Fruit fly (Drosophila melanogaster) whole organism, adult: ENCODE data around the gene CG43072.

Experiments
- CG11617 ChIP-seq: fragments of 200-800 bp; sonication (Bioruptor generic); optimal IDR thresholded peaks from 2 replicates; lab custom pipeline; 2017; ENCODE audit warnings: mild to moderate bottlenecking, missing biosample characterization, missing genetic modification reagents, missing genetic modification characterization
- CG12768 ChIP-seq: fragments of 200-800 bp; sonication (Bioruptor generic); optimal IDR thresholded peaks from 2 replicates; lab custom pipeline; 2017; ENCODE audit warnings: missing biosample characterization, missing genetic modification characterization, mild to moderate bottlenecking, moderate library complexity, missing genetic modification reagents
- CG14711 ChIP-seq: fragments of 200-800 bp; sonication (Bioruptor generic); optimal IDR thresholded peaks from 2 replicates; lab custom pipeline; 2018; ENCODE audit warnings: missing biosample characterization, mild to moderate bottlenecking, missing genetic modification characterization, moderate library complexity
- CG1620 ChIP-seq: fragments of 200-800 bp; sonication (Bioruptor generic); optimal IDR thresholded peaks from 2 replicates; lab custom pipeline; 2016; ENCODE audit warnings: missing biosample characterization, missing genetic modification characterization
- CG33017 ChIP-seq: fragments of 200-800 bp; sonication (Bioruptor generic); optimal IDR thresholded peaks from 2 replicates; lab custom pipeline; 2018; ENCODE audit warnings: missing biosample characterization, mild to moderate bottlenecking, missing genetic modification characterization, moderate library complexity
- CG5204 ChIP-seq: fragments of 200-800 bp; sonication (Bioruptor generic); optimal IDR thresholded peaks from 2 replicates; lab custom pipeline; 2016; ENCODE audit warnings: missing biosample characterization, missing genetic modification characterization
- CG7045 ChIP-seq: fragments of 200-800 bp; sonication (Bioruptor generic); optimal IDR thresholded peaks from 2 replicates; lab custom pipeline; 2017; ENCODE audit warnings: missing biosample characterization, mild to moderate bottlenecking, missing genetic modification characterization
- CG7101 ChIP-seq: fragments of 200-800 bp; sonication (Bioruptor generic); optimal IDR thresholded peaks from 2 replicates; lab custom pipeline; 2018; ENCODE audit warnings: missing biosample characterization, mild to moderate bottlenecking, missing genetic modification characterization, moderate library complexity
- Clk ChIP-seq: fragments of 200-800 bp; sonication (Bioruptor generic); optimal IDR thresholded peaks from 2 replicates; lab custom pipeline; 2017; ENCODE audit warnings: missing biosample characterization, missing genetic modification characterization
- Crg-1 ChIP-seq: fragments of 200-800 bp; sonication (Bioruptor generic); optimal IDR thresholded peaks from 2 replicates; lab custom pipeline; 2016; ENCODE audit warnings: missing biosample characterization, missing genetic modification characterization
- Hr96 ChIP-seq: fragments of 200-800 bp; sonication (Bioruptor generic); optimal IDR thresholded peaks from 2 replicates; lab custom pipeline; 2016; ENCODE audit warnings: missing biosample characterization, missing genetic modification characterization
- Mnt ChIP-seq: fragments of 200-800 bp; sonication (Bioruptor generic); optimal IDR thresholded peaks from 2 replicates; lab custom pipeline; 2016; ENCODE audit warnings: missing biosample characterization, mild to moderate bottlenecking, missing genetic modification characterization
- bab1 ChIP-seq: fragments of 200-800 bp; sonication (Bioruptor generic); optimal IDR thresholded peaks from 3 replicates; lab custom pipeline; 2019; ENCODE audit warnings: missing biosample characterization, mild to moderate bottlenecking, missing genetic modification characterization, moderate library complexity
- cic ChIP-seq: fragments of 200-800 bp; sonication (Bioruptor generic); optimal IDR thresholded peaks from 2 replicates; lab custom pipeline; 2017; ENCODE audit warnings: missing biosample characterization, mild to moderate bottlenecking, missing genetic modification characterization, moderate library complexity
- cnc ChIP-seq, 2 experiments: fragments of >200 bp; optimal IDR thresholded peaks; 2 replicates each; lab custom pipeline; 2017
- kay ChIP-seq: fragments of 200-800 bp; sonication (Bioruptor generic); peaks from one replicate; lab custom pipeline; 2016; ENCODE audit warnings: missing biosample characterization, missing genetic modification characterization, borderline replicate concordance
- ovo ChIP-seq: fragments of 200-800 bp; sonication (Bioruptor generic); optimal IDR thresholded peaks from 2 replicates; lab custom pipeline; 2016; ENCODE audit warnings: missing biosample characterization, missing genetic modification characterization
- pad ChIP-seq: fragments of 200-800 bp; sonication (Bioruptor generic); optimal IDR thresholded peaks from 3 replicates; lab custom pipeline; 2017; ENCODE audit warnings: missing biosample characterization, missing genetic modification characterization, mild to moderate bottlenecking, moderate library complexity, missing genetic modification reagents
- tj ChIP-seq: fragments of 200-800 bp; sonication (Bioruptor generic); optimal IDR thresholded peaks from 3 replicates; lab custom pipeline; 2017; ENCODE audit warnings: missing biosample characterization, mild to moderate bottlenecking, missing genetic modification characterization, moderate library complexity
- toe ChIP-seq: fragments of 200-800 bp; sonication (Bioruptor generic); optimal IDR thresholded peaks from 2 replicates; lab custom pipeline; 2016; ENCODE audit warnings: missing biosample characterization, missing genetic modification characterization

Gene CG43072

DNA sequence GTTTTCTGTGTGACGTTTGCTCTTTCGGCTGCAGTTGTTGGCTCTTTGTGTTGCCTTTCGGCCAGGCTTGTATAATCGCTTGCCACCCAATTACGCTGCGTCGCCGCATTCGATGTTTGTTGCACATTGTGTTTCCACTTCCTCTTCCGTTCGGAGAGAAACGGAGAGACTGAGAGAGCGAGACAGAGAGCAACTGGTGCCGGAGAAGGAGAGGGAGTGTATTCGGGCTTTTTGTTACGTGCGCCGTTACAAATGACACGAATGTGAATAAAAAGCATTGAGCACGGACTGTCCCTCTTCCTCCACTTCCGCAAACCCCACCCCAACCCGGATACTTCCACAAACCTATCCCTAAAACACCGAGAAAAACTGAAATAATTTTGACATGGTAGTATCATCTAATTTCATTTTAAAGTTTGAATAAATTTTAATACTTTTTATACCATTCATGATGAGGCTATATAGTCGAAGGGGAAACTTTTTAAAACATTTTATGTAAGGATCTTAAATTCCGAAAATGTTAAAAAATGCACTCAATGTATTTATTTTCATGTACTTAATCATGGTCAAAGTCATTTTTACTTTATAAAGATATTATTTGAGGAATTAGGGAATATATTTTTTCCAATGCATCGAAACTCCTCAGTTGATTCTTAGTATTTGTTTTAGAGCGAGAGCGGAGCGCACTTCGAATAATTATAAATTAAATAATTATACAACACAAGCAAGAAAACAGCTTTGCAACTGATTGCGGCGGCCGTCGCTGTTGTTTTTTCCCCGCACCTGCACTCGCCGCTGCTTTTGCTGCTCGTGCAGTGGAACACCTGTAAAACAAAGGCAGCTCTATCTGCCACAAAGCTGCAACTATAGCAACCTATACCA is 5.2 kb upstream of the CG43072 start:
- TF ChIP-seq kay (GFP tag; lab: Kevin White, UChicago) (peak; percentile 55), bab1 (peak; percentile 17), CG5204 (GFP tag; lab: Kevin White, UChicago) (no peak), pad (GFP tag; lab: Kevin White, UChicago) (peak; percentile 3), ovo (GFP tag; lab: Kevin White, UChicago) (no peak), CG7101 (tag; lab: Kevin White, UChicago) (peak; percentile 27), Hr96 (no peak), Mnt (GFP tag; lab: Kevin White, UChicago) (no peak), CG11617 (GFP tag; lab: Kevin White, UChicago) (peak; percentile 23), cic (GFP tag; lab: Kevin White, UChicago) (no peak), Clk (no peak), CG14711 (tag; lab: Kevin White, UChicago) (peak; percentile 44), CG33017 (tag; lab: Kevin White, UChicago) (peak; percentile 22), CG7045 (GFP tag; lab: Kevin White, UChicago) (peak; percentile 13), CG12768 (GFP tag; lab: Kevin White, UChicago) (peak; percentile 5)

DNA sequence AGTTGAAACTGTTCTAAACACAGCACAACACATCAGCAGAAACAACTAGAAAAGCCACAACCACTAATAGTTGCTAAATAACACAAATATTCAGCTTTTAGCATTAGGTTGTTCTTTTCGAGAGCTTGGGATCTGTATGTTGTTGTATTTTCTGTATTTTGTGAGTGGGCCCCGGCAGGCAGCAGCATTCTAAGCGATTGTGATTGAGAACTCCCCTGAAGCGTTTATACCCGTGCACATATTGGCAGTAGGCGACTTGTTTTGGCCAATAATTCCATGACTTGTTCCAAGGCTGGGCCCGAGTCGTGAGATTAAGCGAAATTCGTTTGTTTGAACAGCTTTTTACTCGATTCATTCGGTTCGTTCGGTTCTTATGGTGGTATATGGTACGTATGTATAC is 3.7 kb upstream of the CG43072 start:
- TF ChIP-seq cnc (optimal IDR thresholded peaks at IDR 0.05; lab: Kevin White, UChicago) (no peak), CG7045 (GFP tag; lab: Kevin White, UChicago) (no peak), CG12768 (GFP tag; lab: Kevin White, UChicago) (no peak), ovo (GFP tag; lab: Kevin White, UChicago) (no peak), bab1 (no peak), CG5204 (GFP tag; lab: Kevin White, UChicago) (no peak), CG7101 (tag; lab: Kevin White, UChicago) (no peak), Crg-1 (GFP tag; lab: Kevin White, UChicago) (no peak)

DNA sequence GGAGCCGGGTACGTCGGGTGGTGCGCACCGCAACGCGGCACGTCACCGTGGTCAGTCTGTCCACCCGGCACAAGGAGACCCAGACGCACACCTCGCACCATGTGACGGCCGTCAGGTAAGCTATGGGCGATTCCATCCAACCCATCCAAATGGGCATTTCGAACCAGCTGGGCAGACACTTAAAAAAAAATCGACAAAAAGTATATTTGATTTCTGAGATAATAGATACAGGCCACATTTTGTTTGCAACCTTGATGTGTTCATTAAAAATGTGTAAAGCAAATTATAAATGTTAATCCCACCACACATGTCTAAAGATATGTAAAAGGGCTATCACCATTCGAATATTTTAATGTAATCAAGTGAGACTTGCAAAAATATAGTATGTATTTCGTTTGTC is 1.1 kb upstream of the CG43072 start:
- TF ChIP-seq CG5204 (GFP tag; lab: Kevin White, UChicago) = no peak
- TF ChIP-seq toe = no peak
- no peak for TF ChIP-seq CG12768 (GFP tag; lab: Kevin White, UChicago)
- no peak for TF ChIP-seq cnc (optimal IDR thresholded peaks at IDR 0.05; lab: Kevin White, UChicago)
- TF ChIP-seq CG7101 (tag; lab: Kevin White, UChicago) = no peak
- TF ChIP-seq pad (GFP tag; lab: Kevin White, UChicago) = no peak
- no peak for TF ChIP-seq ovo (GFP tag; lab: Kevin White, UChicago)
- no peak for TF ChIP-seq Hr96
- no peak for TF ChIP-seq bab1

DNA sequence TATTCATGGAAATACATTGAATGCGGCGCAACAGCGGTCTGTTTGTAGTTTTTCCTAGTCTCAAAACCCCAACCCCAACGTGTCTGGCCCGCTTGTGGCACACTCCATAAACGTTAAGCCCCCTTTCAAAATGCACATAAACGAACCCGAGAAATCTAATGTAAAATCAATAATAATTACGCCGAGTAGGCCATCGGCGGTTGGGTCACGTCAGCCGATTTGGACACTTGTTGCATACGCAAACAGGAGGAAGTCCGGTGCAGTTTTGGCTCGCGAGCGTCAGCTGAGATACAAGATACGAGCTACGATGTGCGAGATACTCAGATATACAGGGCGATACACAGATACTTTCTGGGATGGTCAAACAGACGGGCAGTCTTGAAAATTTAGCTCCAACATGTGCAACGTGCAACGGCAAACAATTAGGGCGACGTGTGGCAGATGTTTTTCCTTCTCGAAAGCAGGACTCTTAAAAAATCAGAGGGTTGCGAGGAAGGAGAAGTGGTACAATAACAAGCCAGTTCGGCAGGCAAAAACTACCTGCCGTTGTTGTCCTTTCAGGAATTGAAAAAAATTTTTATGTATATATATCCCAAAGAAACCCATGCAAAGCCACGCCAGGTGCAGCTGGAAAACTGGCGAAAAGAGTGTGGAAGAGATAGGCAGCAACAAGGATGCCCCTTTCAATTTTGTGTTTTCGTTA is 709 bp downstream of the CG43072 start:
- TF ChIP-seq pad (GFP tag; lab: Kevin White, UChicago) (no peak), CG33017 (tag; lab: Kevin White, UChicago) (no peak), Clk (no peak), Hr96 (no peak), ovo (GFP tag; lab: Kevin White, UChicago) (no peak), CG7045 (GFP tag; lab: Kevin White, UChicago) (no peak), CG14711 (tag; lab: Kevin White, UChicago) (no peak), CG1620 (GFP tag; lab: Kevin White, UChicago) (no peak), cnc (optimal IDR thresholded peaks at IDR 0.05; lab: Kevin White, UChicago) (no peak), toe (no peak), bab1 (no peak)

DNA sequence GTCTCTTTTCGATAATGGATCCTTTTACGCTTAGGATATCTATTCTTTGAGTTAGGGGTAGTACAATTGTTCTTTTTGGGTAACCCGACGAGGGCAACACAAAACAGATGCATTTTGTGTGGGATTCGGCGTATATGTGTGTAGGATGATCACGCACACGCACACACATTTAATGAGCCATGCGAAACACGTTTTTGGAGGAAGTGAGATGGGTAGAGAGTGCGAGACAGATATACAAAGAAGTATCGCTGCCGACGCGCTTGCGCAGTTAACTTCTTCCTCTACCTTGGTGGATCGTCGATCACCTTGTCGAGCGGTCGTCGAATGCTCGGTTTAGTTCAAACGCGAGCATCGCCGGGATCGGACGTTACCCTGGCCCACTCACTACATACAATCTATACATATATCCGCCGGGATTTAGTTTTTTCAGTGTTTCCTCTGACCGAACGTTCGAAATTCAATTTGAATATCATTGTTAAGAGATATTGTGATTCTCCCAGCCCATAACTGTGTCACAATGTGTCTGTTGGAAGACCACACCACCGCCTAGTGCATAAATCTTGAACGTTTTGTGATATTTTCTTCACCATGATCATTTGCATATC is 2.0 kb downstream of the CG43072 start:
- TF ChIP-seq cic (GFP tag; lab: Kevin White, UChicago) (no peak), CG7045 (GFP tag; lab: Kevin White, UChicago) (no peak), ovo (GFP tag; lab: Kevin White, UChicago) (no peak), toe (no peak), Hr96 (no peak), CG33017 (tag; lab: Kevin White, UChicago) (no peak), CG11617 (GFP tag; lab: Kevin White, UChicago) (no peak), Mnt (GFP tag; lab: Kevin White, UChicago) (no peak), CG7101 (tag; lab: Kevin White, UChicago) (no peak), CG1620 (GFP tag; lab: Kevin White, UChicago) (no peak), CG12768 (GFP tag; lab: Kevin White, UChicago) (no peak), cnc (optimal IDR thresholded peaks at IDR 0.05; lab: Kevin White, UChicago) (no peak), bab1 (no peak), pad (GFP tag; lab: Kevin White, UChicago) (no peak), tj (GFP tag; lab: Kevin White, UChicago) (no peak), Crg-1 (GFP tag; lab: Kevin White, UChicago) (no peak), CG5204 (GFP tag; lab: Kevin White, UChicago) (no peak)
